Fruit fly (Drosophila melanogaster) Kc167 (cell line): Measurements from ENCODE around the gene Cpr67Fb.

Experiments used
- Myc ChIP-seq: fragments of >200 bp; optimal IDR thresholded peaks from 2 replicates; lab custom pipeline; 2017; ENCODE audit warnings: missing external identifiers
- Sin3A ChIP-seq: fragments of >200 bp; optimal IDR thresholded peaks from 2 replicates; lab custom pipeline; 2018; ENCODE audit warnings: missing external identifiers
- h ChIP-seq: fragments of >200 bp; optimal IDR thresholded peaks from 3 replicates; lab custom pipeline; 2018; ENCODE audit warnings: missing external identifiers
- insv ChIP-seq: fragments of >200 bp; optimal IDR thresholded peaks from 3 replicates; lab custom pipeline; 2018; ENCODE audit warnings: missing external identifiers
- psq ChIP-seq: fragments of >200 bp; optimal IDR thresholded peaks from 2 replicates; lab custom pipeline; 2017; ENCODE audit warnings: missing external identifiers
- ttk ChIP-seq: sonication (Bioruptor generic); optimal IDR thresholded peaks from 2 replicates; lab custom pipeline; 2017; ENCODE audit warnings: missing external identifiers

Cpr67Fb gene

DNA sequence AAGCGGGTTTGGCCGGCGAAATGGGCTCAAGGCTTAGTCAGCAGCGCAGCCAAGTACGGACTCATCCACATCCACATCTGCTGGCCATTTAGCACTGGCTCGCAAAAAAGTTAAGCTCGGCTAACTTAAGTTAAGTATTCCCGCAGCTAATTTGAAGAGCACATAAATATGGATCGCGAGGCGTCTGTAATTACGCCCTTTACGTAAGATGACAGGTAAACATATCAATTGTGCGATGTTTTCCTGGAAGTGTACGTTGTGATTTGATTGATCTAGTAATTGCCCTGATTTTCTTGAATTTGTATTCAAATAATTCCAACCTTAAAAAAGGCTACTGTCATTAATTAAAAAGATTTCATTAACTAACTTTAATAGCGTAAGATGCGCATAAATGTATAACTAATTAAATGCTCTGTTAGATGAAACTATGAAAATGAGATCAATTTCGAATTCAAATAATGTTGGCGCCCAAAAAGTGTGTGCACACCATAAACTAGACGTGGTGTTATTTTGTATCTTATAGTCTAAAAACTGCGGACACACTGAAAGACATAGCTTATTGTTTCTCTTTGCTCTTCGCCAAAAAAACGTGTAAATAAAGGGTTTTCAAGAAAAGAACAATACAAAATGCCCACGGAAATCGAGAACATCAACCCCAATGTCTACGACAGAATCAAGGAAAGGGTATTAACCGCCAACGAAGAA is 11.5 kb upstream of the Cpr67Fb start, which contains the start of the genes CG6409 and galla-2:
TSS of gene CG6409 (minus strand) at position 51 of the 705 bp plus-strand sequence.
TSS of gene galla-2 (plus strand) at position 555 of the 705 bp plus-strand sequence.
- no peak for TF ChIP-seq ttk (lab: Kevin White, UChicago)
- no peak for TF ChIP-seq Myc
- TF ChIP-seq insv (lab: Kevin White, UChicago): no peak
- TF ChIP-seq h (lab: Kevin White, UChicago): no peak
- TF ChIP-seq Sin3A (lab: Kevin White, UChicago): no peak
- TF ChIP-seq psq (lab: Kevin White, UChicago): no peak

DNA sequence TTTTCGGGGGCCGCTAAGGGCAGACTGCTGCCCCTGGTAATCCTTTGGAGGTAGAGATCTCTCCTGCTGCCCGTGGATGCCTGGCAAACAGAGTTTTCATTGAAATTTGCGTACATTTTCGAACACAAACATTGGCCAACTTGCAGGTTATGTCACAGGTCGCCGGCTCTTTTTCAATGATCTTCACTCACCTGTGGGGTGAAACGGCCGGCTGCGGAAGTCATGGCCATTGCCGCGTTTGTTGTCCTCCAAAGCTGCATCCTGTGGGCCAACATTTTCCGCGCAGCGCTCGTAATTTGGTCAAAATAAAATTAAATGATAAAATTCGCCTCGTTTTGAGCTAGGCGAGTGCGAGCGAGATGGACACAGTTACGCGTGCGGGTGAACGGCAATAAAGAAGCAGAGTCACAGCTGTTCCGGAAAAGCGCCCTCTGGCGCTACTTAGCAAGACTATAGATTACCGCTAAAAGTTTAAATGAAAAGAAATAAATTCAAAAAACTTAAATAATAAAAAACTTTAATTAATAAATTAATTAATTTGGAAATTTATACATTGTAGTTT is 8.2 kb upstream of the Cpr67Fb start:
- no peak for TF ChIP-seq Sin3A (lab: Kevin White, UChicago)
- no peak for TF ChIP-seq Myc
- no peak for TF ChIP-seq psq (lab: Kevin White, UChicago)
- TF ChIP-seq h (lab: Kevin White, UChicago): no peak
- no peak for TF ChIP-seq insv (lab: Kevin White, UChicago)
- TF ChIP-seq ttk (lab: Kevin White, UChicago): no peak

DNA sequence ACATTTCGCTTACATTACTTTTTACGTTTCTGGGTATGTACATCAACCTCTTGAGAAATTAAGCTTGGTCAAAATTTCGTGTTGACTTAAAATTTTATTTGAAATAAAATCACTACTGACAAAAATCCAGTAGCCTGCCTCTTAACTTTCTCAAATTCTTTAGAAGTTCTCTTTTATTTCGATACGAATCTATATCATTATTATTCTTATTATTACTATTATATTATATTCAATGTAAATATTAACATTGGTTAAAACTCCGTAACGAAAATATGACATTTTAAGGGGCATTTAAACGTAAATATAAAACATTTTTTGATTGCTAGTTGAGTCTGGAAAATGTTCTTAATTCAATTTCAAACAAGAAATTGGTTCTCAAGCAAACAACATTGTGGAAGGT is 7.6 kb upstream of the Cpr67Fb start, which contains the start of gene OXA1L:
TSS of gene OXA1L (minus strand) at position 101 of the 400 bp plus-strand sequence.
- no peak for TF ChIP-seq ttk (lab: Kevin White, UChicago)
- TF ChIP-seq insv (lab: Kevin White, UChicago): no peak
- no peak for TF ChIP-seq Sin3A (lab: Kevin White, UChicago)
- TF ChIP-seq Myc: no peak
- TF ChIP-seq psq (lab: Kevin White, UChicago): no peak

DNA sequence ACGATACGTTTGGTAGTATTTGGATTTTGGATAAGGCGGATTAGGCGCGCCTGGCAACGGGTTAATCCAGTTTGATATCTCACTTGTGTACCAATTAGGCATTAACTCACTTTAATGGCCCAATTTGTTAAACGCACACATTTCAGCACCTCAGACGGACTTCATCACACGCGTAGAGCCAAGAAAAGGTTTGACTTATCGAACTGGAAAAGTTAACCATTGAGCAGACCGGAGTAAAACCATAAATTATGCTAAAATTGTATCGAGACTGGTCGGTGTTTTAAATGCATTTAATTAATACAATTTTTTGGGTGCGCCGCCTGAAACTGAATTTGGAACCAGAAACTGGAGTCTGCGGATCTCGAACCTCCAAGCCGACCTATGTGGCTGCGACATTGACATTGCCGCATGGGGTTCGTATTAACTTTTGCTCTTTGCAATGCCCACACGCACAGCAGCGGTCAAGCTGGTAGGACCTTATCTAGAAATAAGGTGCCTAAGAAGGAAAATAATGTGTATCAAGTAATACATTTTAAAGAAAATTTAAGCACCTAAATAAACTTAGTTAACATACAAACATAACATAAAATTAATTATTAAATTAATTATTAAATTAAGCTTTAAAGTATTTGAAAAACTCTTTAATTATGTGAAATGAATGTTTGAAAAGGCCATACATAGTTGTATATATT is 4.8 kb upstream of the Cpr67Fb start:
- TF ChIP-seq h (lab: Kevin White, UChicago): no peak
- TF ChIP-seq psq (lab: Kevin White, UChicago): no peak
- no peak for TF ChIP-seq Myc
- no peak for TF ChIP-seq ttk (lab: Kevin White, UChicago)
- no peak for TF ChIP-seq Sin3A (lab: Kevin White, UChicago)
- TF ChIP-seq insv (lab: Kevin White, UChicago): no peak

DNA sequence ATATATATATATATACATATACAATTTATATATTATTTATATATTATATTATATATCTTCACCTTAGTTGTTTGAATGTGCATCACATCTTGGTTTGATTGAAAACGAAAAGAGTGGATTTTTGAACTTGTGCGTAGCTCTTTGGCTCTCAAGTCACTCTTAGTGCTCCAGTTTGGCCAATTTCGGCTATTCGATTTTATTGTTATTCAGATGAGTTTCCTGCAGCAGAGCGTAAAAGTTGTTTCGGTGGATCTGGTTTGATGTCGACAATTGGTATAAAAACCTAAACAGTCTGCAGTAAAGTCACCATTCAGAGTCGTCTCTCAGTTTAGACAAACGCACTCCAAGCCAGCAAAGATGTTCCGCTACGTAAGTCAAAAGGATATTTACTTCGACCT is 4.3 kb upstream of the Cpr67Fb start, which contains the start of gene Cpr67Fa1:
TSS of gene Cpr67Fa1 (plus strand) at position 299 of the 398 bp plus-strand sequence.
- TF ChIP-seq Myc (no peak), psq (lab: Kevin White, UChicago) (no peak), ttk (lab: Kevin White, UChicago) (no peak), h (lab: Kevin White, UChicago) (no peak), insv (lab: Kevin White, UChicago) (no peak)

DNA sequence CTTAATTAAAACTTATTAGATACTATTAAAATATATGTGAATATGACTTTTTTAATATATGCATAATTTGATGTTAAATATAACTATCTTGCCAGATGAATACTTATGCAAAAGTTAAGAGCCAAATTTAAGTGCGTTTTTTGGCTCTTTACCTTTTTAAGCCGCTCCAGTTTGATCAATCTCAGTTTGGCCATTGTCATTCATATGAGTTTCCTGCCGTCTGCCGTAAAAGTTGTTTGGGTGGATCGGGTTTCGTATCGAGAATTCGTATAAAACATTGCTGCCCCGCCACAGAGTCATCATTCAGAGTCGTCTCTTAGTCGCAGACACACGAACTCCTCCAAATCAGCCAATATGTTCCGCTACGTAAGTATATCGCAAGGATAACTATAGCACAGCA is 2.6 kb upstream of the Cpr67Fb start, which contains the start of gene Cpr67Fa2:
TSS of gene Cpr67Fa2 (plus strand) at position 301 of the 400 bp plus-strand sequence.
- TF ChIP-seq Myc (no peak), psq (lab: Kevin White, UChicago) (no peak), insv (lab: Kevin White, UChicago) (no peak), Sin3A (lab: Kevin White, UChicago) (no peak), ttk (lab: Kevin White, UChicago) (no peak), h (lab: Kevin White, UChicago) (no peak)

DNA sequence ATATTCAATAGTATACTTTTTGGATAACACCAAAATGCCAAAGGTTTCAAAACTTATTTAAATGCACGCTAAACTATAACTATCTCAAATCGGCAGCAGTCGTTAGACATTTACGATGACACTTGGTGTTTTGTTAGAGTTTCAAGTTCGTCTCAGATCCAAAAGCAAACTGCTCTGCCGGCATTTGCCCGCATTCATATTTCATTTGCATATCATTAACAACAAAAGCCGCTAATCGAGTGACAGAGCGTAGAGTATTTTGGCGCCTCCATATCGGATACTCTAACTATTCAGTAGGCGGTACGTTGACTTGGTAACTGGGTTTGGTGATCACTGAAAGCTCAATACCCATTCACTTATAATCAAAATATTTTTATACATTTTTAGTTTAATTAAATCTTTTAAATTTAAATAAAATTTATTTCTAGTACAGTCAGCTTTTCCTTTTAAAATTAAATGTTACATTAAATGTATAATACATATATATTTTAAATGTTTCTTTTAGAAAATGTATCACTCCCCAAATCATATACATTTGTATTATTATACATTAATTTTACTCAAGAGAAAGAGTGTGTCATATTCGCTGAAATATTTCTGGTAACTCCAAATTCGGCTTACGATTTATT is 703 bp upstream of the Cpr67Fb start:
- TF ChIP-seq Myc (no peak), Sin3A (lab: Kevin White, UChicago) (no peak), psq (lab: Kevin White, UChicago) (no peak), insv (lab: Kevin White, UChicago) (no peak), h (lab: Kevin White, UChicago) (no peak), ttk (lab: Kevin White, UChicago) (no peak)

DNA sequence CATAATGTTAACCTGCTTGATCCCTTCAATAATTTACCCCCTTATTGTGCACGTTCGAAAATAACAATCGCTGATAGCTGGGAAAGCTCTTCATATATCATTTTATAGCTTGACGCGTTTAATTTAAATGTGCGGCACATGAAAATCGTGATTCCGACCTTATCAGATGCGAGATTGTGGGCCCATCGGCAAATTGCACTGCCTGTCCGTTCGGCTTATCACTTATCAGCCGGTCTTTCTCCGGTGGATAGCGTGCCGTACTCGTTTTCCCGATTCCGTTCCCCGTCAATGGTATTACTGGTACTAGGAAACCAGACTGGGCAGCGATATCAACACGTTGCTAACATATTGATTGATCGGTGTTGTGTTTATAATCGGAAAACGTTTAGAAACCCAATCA is 3.0 kb downstream of the Cpr67Fb start:
- TF ChIP-seq insv (lab: Kevin White, UChicago) (no peak), Myc (no peak), ttk (lab: Kevin White, UChicago) (no peak), h (lab: Kevin White, UChicago) (no peak), Sin3A (lab: Kevin White, UChicago) (no peak), psq (lab: Kevin White, UChicago) (no peak)

DNA sequence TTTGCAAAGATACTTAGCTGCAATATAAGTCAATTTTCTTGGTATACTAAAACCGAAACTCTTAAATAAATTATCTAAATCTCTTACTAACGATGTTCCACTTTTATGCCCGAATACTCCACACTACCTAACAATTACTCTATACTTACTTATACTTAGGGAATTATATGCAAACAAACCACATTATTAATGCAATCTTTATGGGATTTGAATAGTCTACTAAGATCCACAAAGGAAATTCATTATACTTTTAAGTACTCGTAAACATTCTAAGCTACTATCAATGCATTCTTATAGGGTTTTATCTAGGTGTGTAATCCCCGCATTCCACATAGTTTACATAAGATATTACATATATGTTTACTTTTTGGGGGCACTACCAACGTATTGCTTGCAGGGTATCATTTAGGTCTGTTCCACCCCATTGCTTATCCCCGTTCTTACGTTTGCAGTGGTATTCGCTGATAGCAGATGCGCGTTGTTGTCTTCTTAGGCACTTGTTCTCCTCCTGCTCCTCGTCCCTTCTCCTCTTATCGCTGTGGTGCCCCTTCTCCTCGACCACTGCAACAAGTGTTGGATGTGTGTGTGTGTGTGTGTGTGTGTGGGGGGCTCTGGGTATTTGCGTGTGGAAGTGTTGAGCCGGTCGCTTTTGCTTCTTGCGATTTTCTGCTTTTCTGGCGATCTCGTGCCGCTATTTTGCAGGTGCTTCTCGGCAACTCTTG is 3.7 kb downstream of the Cpr67Fb start:
- TF ChIP-seq insv (lab: Kevin White, UChicago): no peak

DNA sequence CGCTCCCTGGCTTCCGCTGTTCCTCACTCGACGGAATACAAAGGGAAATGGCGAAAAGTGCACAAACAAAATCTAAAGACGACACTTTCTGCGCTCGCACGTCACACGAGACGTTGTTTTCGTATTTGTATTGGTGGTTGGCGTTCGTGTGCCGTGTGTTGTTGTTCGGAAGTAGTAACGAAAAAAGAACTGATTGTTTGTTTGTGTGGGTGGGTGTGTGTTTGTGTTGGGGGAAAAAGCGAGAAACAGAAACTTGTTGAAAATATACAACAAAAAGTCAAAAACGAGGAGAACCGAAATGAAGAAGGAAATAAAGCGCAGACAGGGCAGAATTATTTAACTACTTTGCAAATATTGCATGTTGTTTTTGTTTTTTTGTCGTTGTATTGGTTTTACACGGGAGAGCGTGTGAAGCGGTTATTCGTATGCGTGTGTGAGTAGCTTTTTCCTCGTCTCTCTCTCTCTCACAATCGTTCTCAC is 4.3 kb downstream of the Cpr67Fb start:
- TF ChIP-seq insv (lab: Kevin White, UChicago) (no peak), ttk (lab: Kevin White, UChicago) (no peak), Myc (no peak), Sin3A (lab: Kevin White, UChicago) (no peak), h (lab: Kevin White, UChicago) (no peak), psq (lab: Kevin White, UChicago) (no peak)
